Worm (Caenorhabditis elegans): ENCODE measurements around the gene C13A2.6.

Gene C13A2.6

DNA sequence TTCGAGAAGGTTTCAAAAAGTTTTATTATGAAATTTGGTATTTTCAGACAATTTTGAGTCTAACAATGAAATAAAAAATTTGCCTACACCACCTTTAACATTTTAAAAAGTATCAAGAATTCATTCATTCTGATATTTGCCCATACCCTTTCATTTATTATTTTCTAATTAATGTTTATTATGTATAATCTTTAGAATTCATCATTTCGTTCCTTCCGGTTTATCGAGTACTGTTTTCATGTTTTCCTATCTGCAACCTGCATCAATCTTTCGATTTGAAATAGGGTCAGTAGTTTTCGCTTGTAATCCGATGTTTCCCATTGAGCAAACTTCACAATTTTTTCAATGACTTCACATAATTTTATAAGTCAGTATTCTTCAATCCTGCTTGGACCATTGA, at the start of gene C13A2.6:
Gene C13A2.6, plus strand, starts transcription at position 301 of the 400 bp plus-strand sequence.
- TF ChIP-seq unc-62 (GFP tag; optimal IDR thresholded peaks at IDR 0.05) (no peak), cnd-1 (tag; optimal IDR thresholded peaks at IDR 0.05) (no peak), drap-1 (GFP tag; optimal IDR thresholded peaks at IDR 0.05) (no peak), mab-5 (tag; optimal IDR thresholded peaks at IDR 0.05) (no peak), nhr-2 (tag; optimal IDR thresholded peaks at IDR 0.05) (no peak), ces-1 (GFP tag; optimal IDR thresholded peaks at IDR 0.05) (no peak), sem-2 (GFP tag; optimal IDR thresholded peaks at IDR 0.05) (no peak), nhr-28 (tag; optimal IDR thresholded peaks at IDR 0.05) (no peak), lin-13 (tag; optimal IDR thresholded peaks at IDR 0.05) (no peak), nhr-12 (tag; optimal IDR thresholded peaks at IDR 0.05) (no peak), tbx-8 (GFP tag; optimal IDR thresholded peaks at IDR 0.05) (no peak)

DNA sequence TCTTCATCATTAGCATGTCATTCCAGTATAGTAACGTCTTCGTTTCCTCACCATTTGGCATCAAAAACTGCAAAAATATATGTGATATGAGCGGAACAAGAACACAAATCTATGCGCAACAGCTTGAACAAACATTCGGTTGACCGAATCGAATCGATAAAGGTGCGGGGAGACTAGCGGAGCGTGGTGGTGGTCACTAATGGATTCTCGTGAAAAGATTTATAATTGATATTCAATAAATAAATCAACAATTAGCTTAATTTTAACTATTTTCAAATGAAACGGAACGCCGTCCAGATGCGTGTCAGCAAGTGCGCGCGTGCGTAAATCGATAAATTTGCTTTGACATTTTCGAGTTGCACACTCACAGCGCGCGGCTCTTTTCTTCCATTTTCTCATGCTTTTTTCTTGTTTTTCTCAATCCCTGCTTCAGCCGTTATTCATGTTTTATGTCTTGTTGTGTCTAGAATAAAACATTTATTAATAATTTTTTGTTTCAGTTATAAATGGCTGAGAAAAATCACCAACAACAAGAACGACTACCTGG, 48.5 kb upstream of the C13A2.6 start, which contains the start of the genes C13F10.8, C13F10.6 and kxd-1:
Gene C13F10.8, minus strand, starts transcription at position 51 of the 547 bp plus-strand sequence.
Gene C13F10.6, minus strand, starts transcription at position 67 of the 547 bp plus-strand sequence.
Gene kxd-1, plus strand, starts transcription at position 497 of the 547 bp plus-strand sequence.
- TF ChIP-seq mep-1 (tag; optimal IDR thresholded peaks at IDR 0.05): peak; percentile 15
- no peak for TF ChIP-seq elt-1 (tag; optimal IDR thresholded peaks at IDR 0.05; ENCODE audit: borderline replicate concordance, insufficient read depth)

- TF ChIP-seq nhr-237 (tag; optimal IDR thresholded peaks at IDR 0.05) (no peak), elt-1 (tag; optimal IDR thresholded peaks at IDR 0.05; ENCODE audit: borderline replicate concordance, insufficient read depth) (no peak), unc-120 (tag; optimal IDR thresholded peaks at IDR 0.05; ENCODE audit: poor library complexity, severe bottlenecking) (no peak), nhr-12 (tag; optimal IDR thresholded peaks at IDR 0.05) (no peak), sptf-1 (tag; optimal IDR thresholded peaks at IDR 0.05) (no peak), drap-1 (GFP tag; optimal IDR thresholded peaks at IDR 0.05) (no peak), ztf-11 (tag; optimal IDR thresholded peaks at IDR 0.05) (no peak), cnd-1 (tag; optimal IDR thresholded peaks at IDR 0.05) (no peak), bed-3 (GFP tag; optimal IDR thresholded peaks at IDR 0.05) (no peak), ceh-39 (tag; optimal IDR thresholded peaks at IDR 0.05) (no peak), lin-32 (GFP tag; optimal IDR thresholded peaks at IDR 0.05) (no peak), lin-13 (tag; optimal IDR thresholded peaks at IDR 0.05) (no peak), mep-1 (tag; optimal IDR thresholded peaks at IDR 0.05) (no peak), blmp-1 (tag; optimal IDR thresholded peaks at IDR 0.05) (no peak)
Measured at ce11 chrV:7223152-7223551, 46.3 kb upstream of the C13A2.6 start, which contains the start of gene C13F10.7. C13F10.7 (minus strand) TSS chrV:7223252.

DNA sequence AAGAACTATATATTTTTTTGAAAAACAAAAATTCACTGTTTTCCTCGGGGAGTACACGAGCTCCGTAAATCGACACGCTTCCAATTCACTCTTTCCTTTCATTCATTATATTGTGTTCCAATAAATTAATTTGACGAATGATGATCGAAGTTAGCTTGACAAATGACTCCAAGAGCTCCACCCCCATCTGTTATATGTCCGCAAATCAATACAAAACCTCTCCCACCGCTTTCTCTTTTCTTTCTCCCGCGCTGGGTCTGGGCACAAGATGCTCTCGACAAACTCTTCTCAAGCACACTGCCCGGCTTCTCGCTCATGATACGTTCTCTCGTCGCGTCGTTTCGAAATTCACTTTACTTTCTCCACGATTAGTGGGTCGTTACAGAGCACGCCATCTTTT, 45.6 kb upstream of the C13A2.6 start, which contains the start of gene C13F10.1:
Gene C13F10.1, plus strand, starts transcription at position 138 of the 400 bp plus-strand sequence.
- peak; percentile 80 for TF ChIP-seq unc-62 (GFP tag; optimal IDR thresholded peaks at IDR 0.05)
- no peak for TF ChIP-seq cnd-1 (tag; optimal IDR thresholded peaks at IDR 0.05)
- no peak for TF ChIP-seq sem-2 (GFP tag; optimal IDR thresholded peaks at IDR 0.05)
- TF ChIP-seq mab-5 (tag; optimal IDR thresholded peaks at IDR 0.05): no peak
- no peak for TF ChIP-seq lin-13 (tag; optimal IDR thresholded peaks at IDR 0.05)
- TF ChIP-seq blmp-1 (tag; optimal IDR thresholded peaks at IDR 0.05): no peak
- TF ChIP-seq nhr-237 (tag; optimal IDR thresholded peaks at IDR 0.05): no peak
- no peak for TF ChIP-seq bed-3 (GFP tag; optimal IDR thresholded peaks at IDR 0.05)
- no peak for TF ChIP-seq nhr-2 (tag; optimal IDR thresholded peaks at IDR 0.05)
- no peak for TF ChIP-seq elt-1 (tag; optimal IDR thresholded peaks at IDR 0.05; ENCODE audit: borderline replicate concordance, insufficient read depth)
- TF ChIP-seq sptf-1 (tag; optimal IDR thresholded peaks at IDR 0.05): no peak
- no peak for TF ChIP-seq nhr-76 (tag; optimal IDR thresholded peaks at IDR 0.05)
- TF ChIP-seq ceh-39 (tag; optimal IDR thresholded peaks at IDR 0.05): no peak
- no peak for TF ChIP-seq ceh-83 (GFP tag; optimal IDR thresholded peaks at IDR 0.05)
- no peak for TF ChIP-seq ceh-43 (GFP tag; optimal IDR thresholded peaks at IDR 0.05)
- no peak for TF ChIP-seq pha-4 (tag; optimal IDR thresholded peaks at IDR 0.05)
- TF ChIP-seq drap-1 (GFP tag; optimal IDR thresholded peaks at IDR 0.05): no peak
- no peak for TF ChIP-seq nhr-12 (tag; optimal IDR thresholded peaks at IDR 0.05)
- no peak for TF ChIP-seq lin-32 (GFP tag; optimal IDR thresholded peaks at IDR 0.05)
- TF ChIP-seq snpc-4 (tag; optimal IDR thresholded peaks at IDR 0.05): no peak
- TF ChIP-seq unc-120 (tag; optimal IDR thresholded peaks at IDR 0.05; ENCODE audit: poor library complexity, severe bottlenecking): peak; percentile 31
- no peak for TF ChIP-seq ham-2 (GFP tag; optimal IDR thresholded peaks at IDR 0.05)
- no peak for TF ChIP-seq mls-2 (tag; optimal IDR thresholded peaks at IDR 0.05)
- TF ChIP-seq M03D4.4 (tag; optimal IDR thresholded peaks at IDR 0.05): no peak
- peak; percentile 62 for TF ChIP-seq ces-1 (GFP tag; optimal IDR thresholded peaks at IDR 0.05)
- TF ChIP-seq mep-1 (tag; optimal IDR thresholded peaks at IDR 0.05): no peak
- TF ChIP-seq hlh-1 (tag; optimal IDR thresholded peaks at IDR 0.05): peak; percentile 32
- TF ChIP-seq flh-1 (GFP tag; optimal IDR thresholded peaks at IDR 0.05): no peak
- no peak for TF ChIP-seq ztf-11 (tag; optimal IDR thresholded peaks at IDR 0.05)
- no peak for TF ChIP-seq zip-8 (tag; optimal IDR thresholded peaks at IDR 0.05)
- TF ChIP-seq unc-39 (tag; optimal IDR thresholded peaks at IDR 0.05): no peak
- TF ChIP-seq nhr-28 (tag; optimal IDR thresholded peaks at IDR 0.05): no peak
- no peak for TF ChIP-seq lsy-2 (tag; optimal IDR thresholded peaks at IDR 0.05)
- TF ChIP-seq tbx-8 (GFP tag; optimal IDR thresholded peaks at IDR 0.05): no peak
- TF ChIP-seq elt-3 (tag; optimal IDR thresholded peaks at IDR 0.05): no peak
